Worm (Caenorhabditis elegans) whole organism, young adult: ENCODE measurements around the gene C29E4.13.

Experiments used
- B0336.3 ChIP-seq: fragments of 200-800 bp; sonication (Bioruptor generic); IDR thresholded peaks from 2 replicates; pipeline ENCODE4 v1.3.6; 2022; ENCODE audit warnings: missing genetic modification characterization, missing compliant biosample characterization
- F33H1.4 ChIP-seq: fragments of 200-800 bp; sonication (Bioruptor generic); IDR thresholded peaks from 2 replicates; pipeline ENCODE4 v1.3.6; 2022; ENCODE audit warnings: missing genetic modification reagents, missing genetic modification characterization, missing compliant biosample characterization
- F49E8.2 ChIP-seq: sonication (generic microtip); optimal IDR thresholded peaks from 3 replicates; lab custom pipeline; 2017; ENCODE audit warnings: missing genetic modification characterization, mild to moderate bottlenecking, missing compliant biosample characterization, antibody characterized with exemption, moderate library complexity; ENCODE audit not compliant: insufficient read depth
- F57C9.4 ChIP-seq: sonication (generic microtip); optimal IDR thresholded peaks from 2 replicates; lab custom pipeline; 2017; ENCODE audit warnings: mild to moderate bottlenecking, missing genetic modification characterization, missing compliant biosample characterization
- T07F8.4 ChIP-seq: sonication (generic microtip); optimal IDR thresholded peaks from 2 replicates; lab custom pipeline; 2016; ENCODE audit warnings: mild to moderate bottlenecking, missing genetic modification characterization, moderate library complexity, missing compliant biosample characterization
- T26A5.8 ChIP-seq: sonication (generic microtip); optimal IDR thresholded peaks from 2 replicates; lab custom pipeline; 2016; ENCODE audit warnings: missing genetic modification characterization, missing compliant biosample characterization
- Y53G8AR.9 ChIP-seq: fragments of 200-800 bp; sonication (Bioruptor generic); conservative IDR thresholded peaks from 2 replicates; pipeline ENCODE4 v1.3.6; 2022; ENCODE audit warnings: missing genetic modification reagents, missing genetic modification characterization, missing compliant biosample characterization
- Y56A3A.18 ChIP-seq: fragments of 200-800 bp; sonication (Bioruptor generic); IDR thresholded peaks from 2 replicates; pipeline ENCODE4 v1.3.6; 2022; ENCODE audit warnings: missing genetic modification reagents, missing genetic modification characterization, missing compliant biosample characterization
- Y67H2A.10 ChIP-seq: fragments of 200-800 bp; sonication (Bioruptor generic); conservative IDR thresholded peaks from 2 replicates; pipeline ENCODE4 v1.3.6; 2022; ENCODE audit warnings: missing genetic modification reagents, missing genetic modification characterization, missing compliant biosample characterization
- ama-1 ChIP-seq, 3 experiments: fragments of 150-350 bp in 1 of 3; sonication (generic microtip) in 2 of 3; optimal IDR thresholded peaks; 2 replicates each; lab custom pipeline; 2014 to 2018; ENCODE audit warnings: missing biosample characterization in 2 of 3, missing genetic modification characterization in 2 of 3, missing genetic modification reagents in 2 of 3
- aptf-2 ChIP-seq: fragments of 200-800 bp; sonication (Bioruptor generic); conservative IDR thresholded peaks from 2 replicates; pipeline ENCODE4 v1.3.6; 2022; ENCODE audit warnings: missing genetic modification reagents, missing genetic modification characterization, missing compliant biosample characterization
- ccch-3 ChIP-seq: fragments of 200-800 bp; sonication (Bioruptor generic); optimal IDR thresholded peaks from 2 replicates; lab custom pipeline; 2018; ENCODE audit warnings: mild to moderate bottlenecking, missing genetic modification characterization, missing compliant biosample characterization
- ceh-27 ChIP-seq: fragments of 200-800 bp; sonication (Bioruptor generic); optimal IDR thresholded peaks from 2 replicates; lab custom pipeline; 2018; ENCODE audit warnings: mild to moderate bottlenecking, missing genetic modification characterization, moderate library complexity, missing compliant biosample characterization
- dpff-1 ChIP-seq: sonication (generic microtip); optimal IDR thresholded peaks from 2 replicates; lab custom pipeline; 2017; ENCODE audit warnings: mild to moderate bottlenecking, missing genetic modification characterization, missing compliant biosample characterization
- dpl-1 ChIP-seq: fragments of 150-350 bp; optimal IDR thresholded peaks from 2 replicates; lab custom pipeline; 2014; ENCODE audit warnings: missing biosample characterization, missing genetic modification reagents, missing genetic modification characterization
- egrh-3 ChIP-seq: fragments of 200-800 bp; sonication (Bioruptor generic); IDR thresholded peaks from 2 replicates; pipeline ENCODE4 v1.3.6; 2022; ENCODE audit warnings: missing genetic modification reagents, missing genetic modification characterization, missing compliant biosample characterization
- ekl-4 ChIP-seq: fragments of 200-800 bp; sonication (Bioruptor generic); IDR thresholded peaks from 2 replicates; pipeline ENCODE4 v1.3.6; 2022; ENCODE audit warnings: missing genetic modification reagents, missing genetic modification characterization, missing compliant biosample characterization
- ets-4 ChIP-seq: fragments of 200-800 bp; sonication (Bioruptor generic); optimal IDR thresholded peaks from 2 replicates; lab custom pipeline; 2018; ENCODE audit warnings: mild to moderate bottlenecking, missing genetic modification characterization, missing compliant biosample characterization
- gei-17 ChIP-seq: fragments of 200-800 bp; sonication (Bioruptor generic); optimal IDR thresholded peaks from 2 replicates; lab custom pipeline; 2018; ENCODE audit warnings: mild to moderate bottlenecking, missing genetic modification characterization, missing compliant biosample characterization
- hlh-12 ChIP-seq: sonication (generic microtip); optimal IDR thresholded peaks from 2 replicates; lab custom pipeline; 2016; ENCODE audit warnings: missing genetic modification characterization, missing compliant biosample characterization
- hrde-1 ChIP-seq: sonication (generic microtip); optimal IDR thresholded peaks from 2 replicates; lab custom pipeline; 2016; ENCODE audit warnings: missing genetic modification characterization, mild to moderate bottlenecking, missing compliant biosample characterization, moderate library complexity, missing genotype, missing genetic modification reagents, borderline replicate concordance
- hsf-1 ChIP-seq: fragments of 200-800 bp; sonication (Bioruptor generic); IDR thresholded peaks from 2 replicates; pipeline ENCODE4 v1.3.6; 2022; ENCODE audit warnings: missing genetic modification reagents, missing genetic modification characterization, missing compliant biosample characterization
- let-526 ChIP-seq: fragments of 200-800 bp; sonication (Bioruptor generic); IDR thresholded peaks from 2 replicates; pipeline ENCODE4 v1.3.6; 2022; ENCODE audit warnings: missing genetic modification reagents, missing genetic modification characterization, missing compliant biosample characterization
- madf-3 ChIP-seq: fragments of 200-800 bp; sonication (Bioruptor generic); IDR thresholded peaks from 2 replicates; pipeline ENCODE4 v1.3.6; 2022; ENCODE audit warnings: missing genetic modification reagents, missing genetic modification characterization, missing compliant biosample characterization
- madf-6 ChIP-seq: fragments of 200-800 bp; sonication (Bioruptor generic); IDR thresholded peaks from 2 replicates; pipeline ENCODE4 v1.3.6; 2022; ENCODE audit warnings: missing genetic modification reagents, missing genetic modification characterization, missing compliant biosample characterization
- nhr-120 ChIP-seq: fragments of 200-800 bp; sonication (Bioruptor generic); IDR thresholded peaks from 2 replicates; pipeline ENCODE4 v1.3.6; 2022; ENCODE audit warnings: missing genetic modification characterization, missing compliant biosample characterization
- nhr-179 ChIP-seq: sonication (generic microtip); optimal IDR thresholded peaks from 2 replicates; lab custom pipeline; 2016; ENCODE audit warnings: mild to moderate bottlenecking, missing genetic modification characterization, missing compliant biosample characterization
- pbrm-1 ChIP-seq: fragments of 200-800 bp; sonication (Bioruptor generic); IDR thresholded peaks from 2 replicates; pipeline ENCODE4 v1.3.6; 2022; ENCODE audit warnings: missing genetic modification reagents, missing genetic modification characterization, missing compliant biosample characterization
- rcor-1 ChIP-seq: fragments of 200-800 bp; sonication (Bioruptor generic); IDR thresholded peaks from 2 replicates; pipeline ENCODE4 v1.3.6; 2022; ENCODE audit warnings: missing genetic modification reagents, missing genetic modification characterization, missing compliant biosample characterization
- sea-2 ChIP-seq: fragments of 200-800 bp; sonication (Bioruptor generic); IDR thresholded peaks from 2 replicates; pipeline ENCODE4 v1.3.6; 2022; ENCODE audit warnings: missing genetic modification characterization, missing compliant biosample characterization
- snpc-3.4 ChIP-seq: sonication (generic microtip); optimal IDR thresholded peaks from 2 replicates; lab custom pipeline; 2017; ENCODE audit warnings: missing genetic modification characterization, mild to moderate bottlenecking, missing compliant biosample characterization, antibody characterized with exemption, moderate library complexity, missing genotype, missing genetic modification reagents
- unc-130 ChIP-seq: sonication (generic microtip); optimal IDR thresholded peaks from 2 replicates; lab custom pipeline; 2016; ENCODE audit warnings: missing genetic modification reagents, missing genetic modification characterization, missing compliant biosample characterization
- ztf-25 ChIP-seq: fragments of 200-800 bp; sonication (Bioruptor generic); IDR thresholded peaks from 2 replicates; pipeline ENCODE4 v1.3.6; 2022; ENCODE audit warnings: missing genetic modification reagents, missing genetic modification characterization, missing compliant biosample characterization

Gene C29E4.13

DNA sequence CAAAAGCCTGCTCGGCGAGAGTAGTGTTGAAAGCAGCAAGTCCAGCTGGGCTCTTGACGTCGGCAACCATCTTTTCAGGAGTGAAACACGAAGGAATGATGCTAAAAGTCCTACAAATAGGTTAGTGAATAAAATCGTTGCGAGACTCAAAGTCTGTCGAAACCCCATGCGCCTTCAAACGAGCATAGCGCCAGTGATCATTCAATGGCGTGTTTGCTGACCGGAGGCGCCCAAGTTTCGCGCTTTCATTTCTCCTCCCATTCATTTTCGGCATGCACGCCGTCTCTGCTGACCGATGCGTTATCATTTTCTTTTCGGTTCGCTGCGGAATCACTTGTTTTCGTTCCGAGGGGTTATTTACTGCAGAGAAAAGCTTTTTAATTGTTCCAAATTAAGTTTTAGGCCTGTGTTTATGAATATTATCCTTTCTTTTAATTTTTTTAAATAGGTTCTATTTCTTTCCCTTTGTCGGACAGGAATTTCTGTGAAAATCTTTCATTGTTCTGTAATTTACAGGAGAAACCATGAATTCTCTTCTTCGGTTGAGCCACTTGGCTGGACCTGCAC is 44.8 kb upstream of the C29E4.13 start, which contains the start of the genes eef-1B.1 and aco-2 (continued):
- no peak for TF ChIP-seq T26A5.8
- no peak for TF ChIP-seq sea-2 (GFP tag; lab: Robert Waterston, UW)
- peak; percentile 68 for TF ChIP-seq dpl-1 (GFP tag; lab: Kevin White, UChicago)
- TF ChIP-seq B0336.3 (GFP tag; lab: Robert Waterston, UW) = peak; percentile 70; the same call in 1 of the 2 replicates
- no peak for TF ChIP-seq nhr-179 (tag; lab: Kevin White, UChicago)
- peak; percentile 63 for TF ChIP-seq ets-4 (GFP tag; lab: Kevin White, UChicago)
- peak; percentile 54 for TF ChIP-seq gei-17 (GFP tag; lab: Kevin White, UChicago)
- TF ChIP-seq ztf-25 (GFP tag; lab: Robert Waterston, UW) = no peak
- peak; percentile 33 for TF ChIP-seq unc-130 (GFP tag; lab: Kevin White, UChicago)
- TF ChIP-seq Y53G8AR.9 (GFP tag; lab: Robert Waterston, UW) = peak; percentile 78
- TF ChIP-seq let-526 = no peak
- TF ChIP-seq F33H1.4 = peak; percentile 89
- TF ChIP-seq F57C9.4 (tag; lab: Kevin White, UChicago) = no peak
- TF ChIP-seq nhr-120 = no peak

DNA sequence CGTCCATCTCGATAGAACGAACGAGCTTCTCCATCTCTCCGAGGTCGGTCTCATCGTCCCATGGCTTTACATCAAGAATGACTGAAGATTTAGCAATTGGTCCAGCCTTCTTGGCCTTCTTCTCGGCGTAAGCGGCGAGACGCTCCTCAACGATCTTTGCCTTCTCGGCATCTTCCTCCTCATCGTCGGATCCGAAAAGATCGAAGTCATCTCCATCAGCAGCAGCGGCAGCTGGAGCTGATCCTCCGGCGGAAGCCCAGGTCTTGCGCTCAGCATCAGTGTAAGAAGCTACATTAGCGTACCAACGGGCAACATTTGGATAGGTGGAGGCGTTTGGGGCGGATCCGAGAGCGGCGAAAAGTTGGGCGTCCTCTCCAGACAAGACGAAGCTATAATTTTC is 44.2 kb upstream of the C29E4.13 start:
- no peak for TF ChIP-seq hrde-1 (tag; lab: Kevin White, UChicago)
- no peak for TF ChIP-seq Y67H2A.10 (GFP tag; lab: Robert Waterston, UW)
- TF ChIP-seq egrh-3 (GFP tag; lab: Robert Waterston, UW) = peak; percentile 22; the same call in 1 of the 2 replicates
- no peak for TF ChIP-seq ceh-27 (GFP tag; lab: Kevin White, UChicago)
- no peak for TF ChIP-seq rcor-1 (GFP tag; lab: Robert Waterston, UW)
- TF ChIP-seq dpff-1 (tag; lab: Kevin White, UChicago) = no peak
- TF ChIP-seq ccch-3 = no peak

DNA sequence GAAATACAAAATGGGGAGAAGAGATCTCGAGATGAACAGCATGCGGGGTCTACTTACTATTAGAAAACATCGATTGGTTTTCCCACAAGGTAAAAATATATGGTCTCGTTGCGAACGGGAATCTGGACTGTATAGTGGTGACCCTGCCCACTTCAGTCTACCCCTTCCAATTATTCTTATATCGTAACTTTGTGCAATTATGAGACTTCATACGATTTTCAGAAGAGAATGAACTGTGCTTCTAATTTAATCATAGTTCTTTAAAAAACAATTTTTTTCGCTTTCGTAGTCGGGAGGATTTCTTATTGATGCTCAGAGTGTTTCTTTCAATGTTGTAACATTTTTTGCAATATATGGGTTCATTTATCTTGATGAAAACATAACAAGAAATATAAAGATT is 43.5 kb upstream of the C29E4.13 start, which contains the start of gene F54H12.5:
Gene F54H12.5 (minus strand): TSS at position 101 of the 400 bp plus-strand sequence.
- TF ChIP-seq pbrm-1 (GFP tag; lab: Robert Waterston, UW) (no peak), Y56A3A.18 (GFP tag; lab: Robert Waterston, UW) (0 out of 2 replicates have a peak, but pooled peaks have one; percentile 48), hlh-12 (tag; lab: Kevin White, UChicago) (no peak), ekl-4 (0 out of 2 replicates have a peak, but pooled peaks have one; percentile 52), ccch-3 (no peak), madf-3 (GFP tag; lab: Robert Waterston, UW) (0 out of 2 replicates have a peak, but pooled peaks have one; percentile 45), aptf-2 (GFP tag; lab: Robert Waterston, UW) (no peak), hrde-1 (tag; lab: Kevin White, UChicago) (peak; percentile 31), T07F8.4 (tag; lab: Kevin White, UChicago) (no peak), hsf-1 (GFP tag; lab: Robert Waterston, UW) (no peak), F49E8.2 (tag; lab: Kevin White, UChicago) (peak; percentile 10), Y53G8AR.9 (GFP tag; lab: Robert Waterston, UW) (0 out of 2 replicates have a peak, but pooled peaks have one; percentile 36), ama-1 (optimal IDR thresholded peaks at IDR 0.05; lab: Kevin White, UChicago) (no peak), ama-1 (GFP tag; optimal IDR thresholded peaks at IDR 0.05; lab: Kevin White, UChicago) (peak in 1 of 2 experiments; percentile 15), madf-6 (GFP tag; lab: Robert Waterston, UW) (peak; percentile 39; the same call in 1 of the 2 replicates), snpc-3.4 (tag; lab: Kevin White, UChicago) (peak; percentile 21)
